Worm (Caenorhabditis elegans) whole organism, L1 larva: Measurements from ENCODE around the gene Y53F4B.43.

Experiments
- C16A3.4 ChIP-seq: fragments of 150-350 bp; optimal IDR thresholded peaks from 2 replicates; lab custom pipeline; 2014; ENCODE audit warnings: missing biosample characterization, missing genetic modification characterization
- C34B4.2 ChIP-seq: sonication (generic microtip); optimal IDR thresholded peaks from 2 replicates; lab custom pipeline; 2017; ENCODE audit warnings: mild to moderate bottlenecking, missing genetic modification characterization, missing compliant biosample characterization
- blmp-1 ChIP-seq: fragments of 150-350 bp; optimal IDR thresholded peaks from 2 replicates; lab custom pipeline; 2014; ENCODE audit warnings: missing biosample characterization, missing genetic modification characterization
- ceh-63 ChIP-seq: fragments of 200-800 bp; sonication (Bioruptor generic); optimal IDR thresholded peaks from 2 replicates; lab custom pipeline; 2018; ENCODE audit warnings: mild to moderate bottlenecking, missing genetic modification characterization, missing compliant biosample characterization
- ceh-8 ChIP-seq: fragments of 200-800 bp; sonication (Bioruptor generic); optimal IDR thresholded peaks from 2 replicates; lab custom pipeline; 2018; ENCODE audit warnings: mild to moderate bottlenecking, missing genetic modification characterization, moderate library complexity, missing compliant biosample characterization
- dsc-1 ChIP-seq: sonication (generic microtip); optimal IDR thresholded peaks from 2 replicates; lab custom pipeline; 2016; ENCODE audit warnings: mild to moderate bottlenecking, missing genetic modification characterization, missing compliant biosample characterization
- efl-1 ChIP-seq, 4 experiments: fragments of 150-350 bp; optimal IDR thresholded peaks in 3 of 4; peaks in 1 of 4; 1 replicate in 1 of 4; 2 replicates in 3 of 4; lab custom pipeline; 2014; ENCODE audit warnings: missing biosample characterization in 2 of 4, missing genetic modification characterization in 2 of 4, missing genetic modification reagents in 2 of 4
- efl-3 ChIP-seq: fragments of 200-800 bp; sonication (Bioruptor generic); optimal IDR thresholded peaks from 2 replicates; lab custom pipeline; 2018; ENCODE audit warnings: mild to moderate bottlenecking, missing genetic modification characterization, missing compliant biosample characterization
- egl-13 ChIP-seq: sonication (generic microtip); optimal IDR thresholded peaks from 2 replicates; lab custom pipeline; 2016; ENCODE audit warnings: missing genotype, missing genetic modification reagents, missing genetic modification characterization, missing compliant biosample characterization
- egl-27 ChIP-seq, 2 experiments: fragments of 150-350 bp in 1 of 2; sonication (generic microtip); optimal IDR thresholded peaks; 3 replicates each; lab custom pipeline; 2017 to 2018; ENCODE audit warnings: missing biosample characterization in 2 of 2, missing genetic modification characterization in 2 of 2, missing genetic modification reagents in 2 of 2
- ets-5 ChIP-seq: fragments of 200-800 bp; sonication (Bioruptor generic); IDR thresholded peaks from 2 replicates; pipeline ENCODE4 v1.3.6; 2022; ENCODE audit warnings: missing genetic modification characterization, missing compliant biosample characterization
- fkh-4 ChIP-seq: sonication (generic microtip); optimal IDR thresholded peaks from 2 replicates; lab custom pipeline; 2016; ENCODE audit warnings: missing compliant biosample characterization, missing genetic modification characterization, borderline replicate concordance
- grh-1 ChIP-seq: fragments of 200-800 bp; sonication (Bioruptor generic); IDR thresholded peaks from 2 replicates; pipeline ENCODE4 v1.3.6; 2022; ENCODE audit warnings: missing genetic modification reagents, missing genetic modification characterization, missing compliant biosample characterization
- hlh-17 ChIP-seq: fragments of 200-800 bp; sonication (Bioruptor generic); optimal IDR thresholded peaks from 2 replicates; lab custom pipeline; 2018; ENCODE audit warnings: missing genetic modification characterization, mild to moderate bottlenecking, missing compliant biosample characterization, moderate library complexity, borderline replicate concordance
- hlh-4 ChIP-seq: sonication (generic microtip); optimal IDR thresholded peaks from 2 replicates; lab custom pipeline; 2016; ENCODE audit warnings: mild to moderate bottlenecking, missing genetic modification characterization, missing compliant biosample characterization
- hpl-2 ChIP-seq: fragments of 150-350 bp; optimal IDR thresholded peaks from 2 replicates; lab custom pipeline; 2014; ENCODE audit warnings: missing biosample characterization, missing genetic modification reagents, missing genetic modification characterization
- irx-1 ChIP-seq: sonication (generic microtip); optimal IDR thresholded peaks from 2 replicates; lab custom pipeline; 2016; ENCODE audit warnings: missing genetic modification characterization, missing compliant biosample characterization
- lin-14 ChIP-seq: fragments of 200-800 bp; sonication (Bioruptor generic); optimal IDR thresholded peaks from 2 replicates; lab custom pipeline; 2018; ENCODE audit warnings: mild to moderate bottlenecking, missing genetic modification characterization, moderate library complexity, missing compliant biosample characterization
- lin-35 ChIP-seq, 2 experiments: fragments of 150-350 bp; optimal IDR thresholded peaks; 2 replicates each; lab custom pipeline; 2014; ENCODE audit warnings: missing biosample characterization in 2 of 2, missing genetic modification characterization in 2 of 2, missing genetic modification reagents in 2 of 2
- lin-39 ChIP-seq: fragments of 150-350 bp; optimal IDR thresholded peaks from 2 replicates; lab custom pipeline; 2014; ENCODE audit warnings: missing biosample characterization, missing genetic modification reagents, missing genetic modification characterization
- mdl-1 ChIP-seq, 2 experiments: fragments of 150-350 bp; optimal IDR thresholded peaks; 2 replicates each; lab custom pipeline; 2014 to 2017; ENCODE audit warnings: missing biosample characterization in 2 of 2, missing genetic modification characterization in 2 of 2, inconsistent platforms in 1 of 2
- mef-2 ChIP-seq: fragments of 150-350 bp; optimal IDR thresholded peaks from 2 replicates; lab custom pipeline; 2014; ENCODE audit warnings: missing biosample characterization, missing genetic modification characterization
- nhr-12 ChIP-seq: sonication (generic microtip); optimal IDR thresholded peaks from 2 replicates; lab custom pipeline; 2017; ENCODE audit warnings: missing biosample characterization, missing genetic modification characterization
- nhr-20 ChIP-seq: sonication (generic microtip); optimal IDR thresholded peaks from 2 replicates; lab custom pipeline; 2016; ENCODE audit warnings: mild to moderate bottlenecking, missing genetic modification characterization, missing compliant biosample characterization
- nhr-71 ChIP-seq: sonication (generic microtip); optimal IDR thresholded peaks from 2 replicates; lab custom pipeline; 2016; ENCODE audit warnings: mild to moderate bottlenecking, missing genetic modification characterization, moderate library complexity, missing compliant biosample characterization
- nhr-84 ChIP-seq: sonication (generic microtip); optimal IDR thresholded peaks from 2 replicates; lab custom pipeline; 2017; ENCODE audit warnings: missing biosample characterization, missing genetic modification characterization
- nhr-85 ChIP-seq: sonication (generic microtip); peaks from one replicate; lab custom pipeline; 2016; ENCODE audit warnings: missing genetic modification characterization, inconsistent platforms, missing compliant biosample characterization
- pag-3 ChIP-seq: sonication (generic microtip); optimal IDR thresholded peaks from 2 replicates; lab custom pipeline; 2017; ENCODE audit warnings: missing genetic modification characterization, mild to moderate bottlenecking, missing compliant biosample characterization, antibody characterized with exemption, borderline replicate concordance; ENCODE audit not compliant: insufficient read depth
- pqm-1 ChIP-seq: sonication (generic microtip); optimal IDR thresholded peaks from 3 replicates; lab custom pipeline; 2017; ENCODE audit warnings: missing biosample characterization, missing genetic modification characterization
- rnt-1 ChIP-seq: sonication (generic microtip); optimal IDR thresholded peaks from 2 replicates; lab custom pipeline; 2016; ENCODE audit warnings: mild to moderate bottlenecking, missing genetic modification characterization, moderate library complexity, missing compliant biosample characterization
- skn-1 ChIP-seq: fragments of 150-350 bp; optimal IDR thresholded peaks from 2 replicates; lab custom pipeline; 2014; ENCODE audit warnings: missing biosample characterization, missing genetic modification characterization
- snu-23 ChIP-seq: sonication (generic microtip); optimal IDR thresholded peaks from 2 replicates; lab custom pipeline; 2016; ENCODE audit warnings: missing genetic modification characterization, missing compliant biosample characterization
- sptf-1 ChIP-seq: fragments of 150-350 bp; optimal IDR thresholded peaks from 2 replicates; lab custom pipeline; 2014; ENCODE audit warnings: missing biosample characterization, missing genetic modification characterization
- swsn-7 ChIP-seq: sonication (generic microtip); optimal IDR thresholded peaks from 2 replicates; lab custom pipeline; 2016; ENCODE audit warnings: missing genetic modification characterization, missing compliant biosample characterization
- tbx-2 ChIP-seq: sonication (generic microtip); optimal IDR thresholded peaks from 2 replicates; lab custom pipeline; 2016; ENCODE audit warnings: missing genetic modification characterization, missing compliant biosample characterization
- unc-130 ChIP-seq: fragments of 150-350 bp; optimal IDR thresholded peaks from 2 replicates; lab custom pipeline; 2017; ENCODE audit warnings: missing biosample characterization, missing genetic modification characterization, inconsistent platforms
- unc-30 ChIP-seq: sonication (generic microtip); optimal IDR thresholded peaks from 2 replicates; lab custom pipeline; 2017; ENCODE audit warnings: missing biosample characterization, missing genetic modification characterization
- unc-62 ChIP-seq: fragments of 150-350 bp; optimal IDR thresholded peaks from 2 replicates; lab custom pipeline; 2014; ENCODE audit warnings: missing biosample characterization, missing genetic modification reagents, missing genetic modification characterization
- unc-86 ChIP-seq: sonication (generic microtip); optimal IDR thresholded peaks from 2 replicates; lab custom pipeline; 2016; ENCODE audit warnings: missing genetic modification characterization, missing compliant biosample characterization
- unc-98 ChIP-seq: fragments of 200-800 bp; sonication (Bioruptor generic); IDR thresholded peaks from 2 replicates; pipeline ENCODE4 v1.3.6; 2022; ENCODE audit warnings: missing genetic modification characterization, missing compliant biosample characterization
- vab-15 ChIP-seq: sonication (generic microtip); optimal IDR thresholded peaks from 2 replicates; lab custom pipeline; 2017; ENCODE audit warnings: missing genotype, mild to moderate bottlenecking, missing genetic modification characterization, missing compliant biosample characterization
- xbp-1 ChIP-seq: sonication (generic microtip); optimal IDR thresholded peaks from 2 replicates; lab custom pipeline; 2016; ENCODE audit warnings: missing genetic modification characterization, missing compliant biosample characterization
- zip-4 ChIP-seq: fragments of 200-800 bp; sonication (Bioruptor generic); optimal IDR thresholded peaks from 2 replicates; lab custom pipeline; 2018; ENCODE audit warnings: mild to moderate bottlenecking, missing genetic modification characterization, moderate library complexity, missing compliant biosample characterization
- ztf-11 ChIP-seq, 2 experiments: sonication (generic microtip); optimal IDR thresholded peaks; 2 replicates each; lab custom pipeline; 2016 to 2017; ENCODE audit warnings: missing genetic modification characterization in 2 of 2, missing biosample characterization in 1 of 2, missing compliant biosample characterization in 1 of 2
- ztf-4 ChIP-seq: fragments of 150-350 bp; optimal IDR thresholded peaks from 2 replicates; lab custom pipeline; 2014; ENCODE audit warnings: missing biosample characterization, missing genetic modification characterization

Gene Y53F4B.43

DNA sequence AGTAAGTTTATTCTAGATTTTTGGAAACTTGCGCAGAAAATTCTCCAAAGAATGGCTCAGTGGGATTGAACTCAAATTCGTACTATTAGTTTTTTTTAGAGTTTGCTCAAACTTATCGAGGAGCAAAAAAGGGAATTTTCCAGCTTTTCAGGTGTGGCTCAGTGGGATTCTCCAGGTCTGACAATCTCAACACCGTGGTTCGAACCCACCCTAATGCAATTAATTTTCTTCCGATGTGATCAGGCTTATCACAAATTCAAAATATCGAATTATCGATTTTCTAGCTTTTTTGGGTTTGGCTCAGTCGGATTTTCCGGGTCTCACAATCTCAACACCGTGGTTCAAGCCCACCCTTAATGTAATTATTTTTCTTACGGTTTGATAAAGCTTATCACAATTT, 21.9 kb upstream of the Y53F4B.43 start:
- TF ChIP-seq nhr-85 (tag; lab: Kevin White, UChicago) (peak; percentile 13), rnt-1 (tag; lab: Kevin White, UChicago) (no peak)
- TF ChIP-seq, all 84 proteins: peak for 1

DNA sequence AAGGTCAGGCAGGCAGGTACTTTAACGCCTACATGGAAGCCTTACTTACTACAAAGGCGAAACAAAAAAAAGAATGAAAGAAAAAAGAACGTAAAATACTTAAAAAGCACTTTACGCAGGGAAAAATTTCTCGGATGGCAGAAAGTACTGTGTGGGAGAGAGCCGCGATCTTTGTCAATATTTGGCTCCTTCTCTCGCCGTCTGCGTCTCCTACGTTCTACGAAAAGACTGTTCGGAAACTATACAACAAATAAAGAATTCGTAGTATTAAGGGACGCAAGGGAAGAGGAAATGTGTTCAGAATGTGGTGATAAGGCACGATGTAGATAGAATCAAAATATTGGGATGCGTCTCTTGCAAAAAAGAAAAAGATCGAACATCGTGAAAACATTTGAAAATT, 21.2 kb upstream of the Y53F4B.43 start:
- TF ChIP-seq efl-1 (optimal IDR thresholded peaks at IDR 0.05; lab: Kevin White, UChicago), result peak in 1 of 2 experiments; percentile 3
- TF ChIP-seq efl-1 (GFP tag; optimal IDR thresholded peaks at IDR 0.05 in 1 of 2; lab: Kevin White, UChicago), result no peak
- no peak for TF ChIP-seq lin-14 (GFP tag; lab: Kevin White, UChicago)
- TF ChIP-seq, all 84 proteins: peak for 1

DNA sequence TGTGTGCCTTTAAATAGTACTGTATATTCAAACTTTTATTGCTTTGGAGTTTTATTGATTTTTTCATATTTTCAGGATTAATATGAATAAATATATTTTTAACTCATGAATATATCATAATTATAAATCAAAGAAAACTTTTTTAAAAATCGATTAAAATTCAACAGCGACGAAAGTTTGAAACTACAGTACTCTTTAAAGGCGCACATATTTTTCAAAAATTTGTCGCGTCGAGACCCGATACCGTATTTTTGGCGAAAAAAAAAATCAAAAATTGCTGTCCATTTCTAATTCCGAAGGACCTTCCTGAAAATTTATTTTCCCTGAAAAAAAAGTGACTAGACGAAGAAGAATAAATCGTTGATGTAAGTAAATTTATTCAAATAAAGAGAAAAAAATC, 20.0 kb upstream of the Y53F4B.43 start:
- no peak for TF ChIP-seq efl-3
- TF ChIP-seq, all 84 proteins: peak for 0

DNA sequence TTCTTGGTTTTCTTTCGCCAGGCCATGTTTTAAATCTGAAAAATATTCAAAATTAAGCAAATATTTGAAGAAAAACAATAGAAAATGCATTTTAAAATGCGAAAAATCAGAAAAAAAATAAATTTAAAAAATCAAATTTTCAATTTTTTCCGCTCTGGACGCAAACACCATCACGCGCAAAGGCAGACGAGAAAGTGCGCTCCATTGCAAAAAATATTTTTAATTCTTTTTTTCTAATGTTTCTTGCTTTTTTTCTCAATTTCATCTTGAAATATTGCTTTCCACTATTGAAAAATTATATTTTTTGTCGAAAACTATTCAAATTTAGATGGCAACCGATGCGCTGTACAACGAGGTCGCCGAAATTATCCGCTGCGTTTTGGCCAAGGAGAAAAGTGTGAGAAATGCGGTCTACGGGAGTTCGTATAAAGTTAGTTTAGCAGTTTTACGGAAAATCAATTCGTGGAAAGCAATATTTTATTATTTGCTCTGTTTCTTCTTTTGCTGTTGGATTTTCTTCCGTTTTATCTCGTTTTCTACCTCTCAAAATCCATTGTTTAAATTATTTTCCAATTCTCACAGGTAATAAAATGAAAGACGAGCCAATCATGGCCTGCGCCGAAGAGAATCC, 18.8 kb upstream of the Y53F4B.43 start, which contains the start of the genes pole-4, nsun-5 and metl-2:
Gene pole-4 (minus strand): TSS at position 35 of the 631 bp plus-strand sequence.
Gene nsun-5 (plus strand): TSS at position 298 of the 631 bp plus-strand sequence.
Gene metl-2 (plus strand): TSS at position 581 of the 631 bp plus-strand sequence.
- peak in 1 of 2 experiments; percentile 36 for TF ChIP-seq mdl-1 (tag; optimal IDR thresholded peaks at IDR 0.05; lab: Kevin White, UChicago)
- TF ChIP-seq pqm-1 (tag; lab: Kevin White, UChicago), result no peak
- peak; percentile 27 for TF ChIP-seq dsc-1 (tag; lab: Kevin White, UChicago)
- TF ChIP-seq lin-39 (tag; lab: Kevin White, UChicago), result no peak
- TF ChIP-seq snu-23 (GFP tag; lab: Kevin White, UChicago), result peak; percentile 71
- TF ChIP-seq ets-5 (GFP tag; lab: Robert Waterston, UW), result no peak
- TF ChIP-seq ztf-11 (tag; optimal IDR thresholded peaks at IDR 0.05; lab: Kevin White, UChicago), result no peak
- TF ChIP-seq blmp-1 (tag; lab: Kevin White, UChicago), result peak; percentile 54
- TF ChIP-seq pag-3 (tag; lab: Kevin White, UChicago), result no peak
- no peak for TF ChIP-seq egl-27 (tag; optimal IDR thresholded peaks at IDR 0.05; lab: Kevin White, UChicago)
- peak; percentile 59 for TF ChIP-seq tbx-2 (tag; lab: Kevin White, UChicago)
- no peak for TF ChIP-seq hlh-4 (tag; lab: Kevin White, UChicago)
- TF ChIP-seq ztf-4 (tag; lab: Kevin White, UChicago), result no peak
- TF ChIP-seq unc-98 (GFP tag; lab: Robert Waterston, UW), result no peak
- peak; percentile 63 for TF ChIP-seq nhr-20 (tag; lab: Kevin White, UChicago)
- peak; percentile 37 for TF ChIP-seq unc-130 (tag; lab: Kevin White, UChicago)
- TF ChIP-seq unc-62, result no peak
- TF ChIP-seq nhr-12 (tag; lab: Kevin White, UChicago), result no peak
- TF ChIP-seq rnt-1 (tag; lab: Kevin White, UChicago), result no peak
- TF ChIP-seq mef-2, result no peak
- TF ChIP-seq ceh-63 (GFP tag; lab: Kevin White, UChicago), result no peak
- TF ChIP-seq skn-1 (tag; lab: Kevin White, UChicago), result peak; percentile 68
- peak; percentile 55 for TF ChIP-seq xbp-1 (tag; lab: Kevin White, UChicago)
- TF ChIP-seq hpl-2 (GFP tag; lab: Kevin White, UChicago), result no peak
- TF ChIP-seq swsn-7 (tag; lab: Kevin White, UChicago), result peak; percentile 52
- TF ChIP-seq vab-15, result no peak
- peak; percentile 57 for TF ChIP-seq C16A3.4 (tag; lab: Kevin White, UChicago)
- TF ChIP-seq hlh-17 (GFP tag; lab: Kevin White, UChicago), result no peak
- TF ChIP-seq unc-30 (tag; lab: Kevin White, UChicago), result no peak
- no peak for TF ChIP-seq sptf-1 (tag; lab: Kevin White, UChicago)
- no peak for TF ChIP-seq fkh-4 (tag; lab: Kevin White, UChicago)
- TF ChIP-seq egl-13, result no peak
- TF ChIP-seq nhr-71 (tag; lab: Kevin White, UChicago), result no peak
- no peak for TF ChIP-seq ceh-8
- peak; percentile 31 for TF ChIP-seq unc-86 (tag; lab: Kevin White, UChicago)
- TF ChIP-seq irx-1, result no peak
- TF ChIP-seq nhr-84 (tag; lab: Kevin White, UChicago), result no peak
- no peak for TF ChIP-seq C34B4.2 (tag; lab: Kevin White, UChicago)
- peak; percentile 81 to 88 for TF ChIP-seq lin-35 (GFP tag; optimal IDR thresholded peaks at IDR 0.05; lab: Kevin White, UChicago)
- TF ChIP-seq efl-3, result no peak
- no peak for TF ChIP-seq zip-4
- TF ChIP-seq grh-1 (GFP tag; lab: Robert Waterston, UW), result no peak
